Worm (Caenorhabditis elegans): ENCODE measurements around the gene unc-32.

unc-32 gene

ce11 chrIII:8904914-8905665, at the start of gene unc-32:
unc-32 (plus strand) TSS chrIII:8905615.
- TF ChIP-seq unc-62 (GFP tag; optimal IDR thresholded peaks at IDR 0.05), result no peak

DNA sequence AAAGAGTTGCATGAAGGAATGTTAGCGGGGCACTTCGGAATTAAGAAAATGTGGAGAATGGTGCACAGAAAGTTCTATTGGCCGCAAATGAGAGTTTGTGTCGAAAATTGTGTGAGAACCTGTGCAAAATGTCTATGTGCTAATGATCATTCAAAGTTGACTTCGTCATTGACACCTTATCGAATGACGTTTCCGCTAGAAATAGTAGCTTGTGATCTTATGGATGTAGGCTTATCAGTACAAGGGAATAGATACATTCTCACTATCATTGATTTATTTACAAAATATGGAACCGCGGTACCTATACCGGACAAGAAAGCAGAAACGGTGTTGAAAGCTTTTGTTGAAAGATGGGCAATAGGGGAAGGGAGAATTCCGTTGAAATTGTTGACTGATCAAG, 46.9 kb upstream of the unc-32 start:
- TF ChIP-seq unc-62 (GFP tag; optimal IDR thresholded peaks at IDR 0.05), result no peak

DNA sequence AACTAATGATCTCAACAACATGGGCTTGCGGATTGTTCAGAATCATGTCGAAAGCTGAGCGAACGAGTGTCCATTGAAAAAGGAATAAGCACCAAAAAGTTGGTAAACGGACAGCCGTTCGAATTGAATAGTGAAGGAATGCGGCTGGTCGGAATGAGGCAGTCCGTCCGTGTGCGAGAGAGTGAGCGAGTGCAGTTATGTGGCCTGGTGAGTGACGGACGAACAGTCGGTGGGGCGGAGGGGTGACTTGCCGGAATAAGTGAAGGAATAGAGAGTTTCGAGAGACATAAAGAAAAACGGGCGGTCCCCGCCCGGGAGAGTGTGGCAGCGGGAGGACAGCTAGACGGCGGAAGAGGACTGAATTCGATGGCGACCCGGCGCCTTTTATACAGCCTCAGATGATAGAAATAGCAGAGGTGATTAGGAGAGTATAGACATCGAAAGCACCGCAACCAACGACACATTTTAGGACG, 40.1 kb upstream of the unc-32 start:
- no peak for TF ChIP-seq unc-62 (GFP tag; optimal IDR thresholded peaks at IDR 0.05)

ce11 chrIII:8866038-8866437, 39.4 kb upstream of the unc-32 start:
- no peak for TF ChIP-seq unc-62 (GFP tag; optimal IDR thresholded peaks at IDR 0.05)

ce11 chrIII:8866983-8867842, 38.2 kb upstream of the unc-32 start:
- TF ChIP-seq unc-62 (GFP tag; optimal IDR thresholded peaks at IDR 0.05), result no peak

DNA sequence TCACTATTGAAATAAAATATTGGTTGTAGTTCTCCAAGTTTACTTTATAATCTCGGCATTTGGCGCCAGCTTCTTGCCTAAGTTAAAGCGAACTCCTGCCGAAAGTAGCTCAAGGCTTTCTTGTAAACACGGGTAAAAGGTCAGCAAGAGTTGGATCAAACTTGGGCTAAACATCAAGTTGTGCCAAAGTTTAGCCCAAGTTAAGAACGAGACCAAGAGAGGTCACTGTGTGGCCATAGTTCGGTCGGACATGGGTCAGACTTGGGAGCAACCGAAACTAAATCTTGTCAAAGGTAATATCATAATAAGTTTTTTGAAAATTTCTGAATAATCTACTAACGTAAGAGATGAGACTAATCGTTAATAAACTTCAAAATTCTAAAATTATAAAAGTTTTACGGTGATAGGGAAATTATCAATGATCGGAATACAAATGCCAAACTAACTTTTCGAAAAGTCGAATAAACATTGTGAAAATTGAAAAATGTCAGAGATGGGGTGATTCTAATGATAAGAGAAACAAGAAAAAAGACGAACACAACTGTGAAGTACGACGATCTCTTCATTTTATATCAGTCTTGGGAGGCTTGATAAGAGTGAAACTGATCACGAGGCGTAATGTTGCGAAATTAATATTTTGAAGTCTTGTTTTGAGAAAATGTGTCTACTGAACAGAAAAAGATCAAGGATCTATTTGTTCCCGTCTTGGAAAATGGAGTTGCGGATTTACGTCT, 37.3 kb upstream of the unc-32 start:
- TF ChIP-seq unc-62 (GFP tag; optimal IDR thresholded peaks at IDR 0.05), result no peak

DNA sequence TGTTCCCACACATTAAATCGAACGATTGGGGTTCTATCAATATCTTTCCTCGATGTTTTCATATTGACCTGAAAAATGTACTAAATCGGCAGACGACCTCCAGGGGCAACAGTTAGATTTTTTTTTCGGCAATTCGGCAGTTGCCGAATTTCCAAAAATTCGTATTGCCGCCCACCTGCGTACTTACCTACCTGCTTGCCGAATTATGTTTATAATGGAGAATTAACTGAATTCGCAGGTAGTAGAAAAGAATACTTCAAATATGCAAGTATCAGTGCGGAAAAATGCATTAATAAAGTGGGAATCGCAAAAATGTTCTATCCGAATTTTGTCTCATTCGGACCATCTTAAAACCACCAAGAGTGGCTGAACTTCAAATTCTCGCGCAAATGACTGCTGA, 35.8 kb upstream of the unc-32 start:
- no peak for TF ChIP-seq unc-62 (GFP tag; optimal IDR thresholded peaks at IDR 0.05)

ce11 chrIII:8873045-8873457, 32.4 kb upstream of the unc-32 start:
- TF ChIP-seq unc-62 (GFP tag; optimal IDR thresholded peaks at IDR 0.05), result no peak

DNA sequence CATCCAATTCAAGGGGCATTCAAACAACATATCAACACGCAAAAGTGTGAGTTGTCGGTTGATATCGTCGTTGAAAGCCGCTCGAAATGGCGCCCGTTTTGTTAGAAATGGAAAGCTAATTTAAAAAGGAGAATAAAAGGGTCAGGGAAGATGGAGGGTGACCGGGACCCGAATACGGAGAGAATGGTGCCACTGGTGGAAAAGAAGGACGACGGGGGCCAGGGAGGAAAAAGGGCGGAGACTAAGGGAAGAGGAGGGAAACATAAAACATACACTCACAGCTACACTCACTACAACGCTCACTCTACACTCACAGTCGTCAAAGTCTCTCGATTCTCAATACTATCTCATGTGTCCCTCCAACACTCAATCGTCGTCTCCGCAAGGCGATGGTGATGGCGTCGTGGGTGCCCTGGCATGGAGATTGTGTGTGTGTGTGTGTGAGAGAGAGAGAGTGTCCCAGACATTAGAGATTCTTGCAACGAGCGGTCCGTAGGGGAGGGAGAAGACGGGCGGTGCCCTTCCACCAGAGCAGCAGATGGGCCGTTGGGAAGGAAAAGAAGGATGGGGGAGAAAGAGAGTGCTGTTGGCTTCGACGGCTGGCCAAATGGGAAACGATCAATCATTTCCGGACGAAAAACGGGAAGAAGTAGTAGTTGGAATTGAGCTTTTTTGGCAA, 31.3 kb upstream of the unc-32 start:
- TF ChIP-seq unc-62 (GFP tag; optimal IDR thresholded peaks at IDR 0.05), result no peak

DNA sequence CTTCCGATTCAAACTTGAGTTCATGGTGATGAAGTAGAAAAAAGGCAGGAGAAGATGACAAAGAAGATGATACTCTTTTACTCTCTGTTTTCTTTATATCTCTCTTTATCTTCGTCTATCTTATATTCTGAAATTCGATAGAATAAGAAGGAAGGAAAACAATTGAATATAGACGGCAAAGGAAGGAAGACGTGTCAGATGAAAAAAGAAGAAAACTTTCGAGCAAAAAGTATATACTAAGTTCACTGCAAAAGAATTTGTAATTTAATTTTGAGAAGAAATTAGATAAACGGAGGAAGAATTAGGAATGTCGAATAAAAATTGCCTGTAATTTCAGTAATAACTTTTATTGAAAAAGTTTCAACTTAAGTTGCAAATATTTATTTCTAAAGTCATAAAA, 28.4 kb upstream of the unc-32 start, which contains the start of gene K01F9.2:
Gene K01F9.2, minus strand, starts transcription at position 127 of the 400 bp plus-strand sequence.
- TF ChIP-seq unc-62 (GFP tag; optimal IDR thresholded peaks at IDR 0.05), result no peak

DNA sequence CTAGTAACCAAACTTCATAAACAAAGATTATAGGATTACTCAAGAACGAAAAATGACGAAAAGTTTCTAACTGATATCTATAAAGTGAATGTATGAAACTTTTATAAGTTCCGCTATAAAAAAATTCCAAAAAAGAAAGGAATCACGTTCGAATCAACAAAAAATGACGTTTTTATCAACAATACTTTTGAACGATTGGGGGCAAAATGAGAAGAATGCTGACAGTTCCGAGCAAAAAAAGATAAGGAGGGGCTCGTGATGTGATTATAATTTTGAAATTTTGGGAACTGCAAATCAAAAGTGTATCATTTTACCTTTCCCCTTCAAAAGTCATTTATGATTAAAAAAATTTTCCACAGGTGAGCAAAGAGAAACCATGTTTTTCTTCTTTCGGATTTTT, 26.5 kb upstream of the unc-32 start:
- no peak for TF ChIP-seq unc-62 (GFP tag; optimal IDR thresholded peaks at IDR 0.05)

DNA sequence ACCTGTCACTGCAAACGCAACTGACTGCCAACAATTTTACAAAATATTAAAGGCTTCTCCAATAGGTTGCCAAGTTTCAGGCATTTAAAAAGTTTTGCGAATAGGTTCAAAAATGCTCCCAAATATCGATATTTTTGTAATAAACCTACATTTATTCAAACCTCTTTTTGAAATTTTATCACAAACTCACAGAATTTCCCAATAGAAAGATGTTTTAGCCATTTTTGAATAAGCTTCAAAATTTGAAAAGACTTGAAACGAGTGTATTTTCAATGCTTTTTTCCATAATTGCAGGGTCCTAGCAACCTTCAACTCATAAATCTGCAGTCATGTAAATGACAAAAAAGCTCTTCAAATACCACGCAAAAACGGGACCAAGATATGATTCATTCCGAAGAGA, 23.1 kb upstream of the unc-32 start:
- no peak for TF ChIP-seq unc-62 (GFP tag; optimal IDR thresholded peaks at IDR 0.05)

DNA sequence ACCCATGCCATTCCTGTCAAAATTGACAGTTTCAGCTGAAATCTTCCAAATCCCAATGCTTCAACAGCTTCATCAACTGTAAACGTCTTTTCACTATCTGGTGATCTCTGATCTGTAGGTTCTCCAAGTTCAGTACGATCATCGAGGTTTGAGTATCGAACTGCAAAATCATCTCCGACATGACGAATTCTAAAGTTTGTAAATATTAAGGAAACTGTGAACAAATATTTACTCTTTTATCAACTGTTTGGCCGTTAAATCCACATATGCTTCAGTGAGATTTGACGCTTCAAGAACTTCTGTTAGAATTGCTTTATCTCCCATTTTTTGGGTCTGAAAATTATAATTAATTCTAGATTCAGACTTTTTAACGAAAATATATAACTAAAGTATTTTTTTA, 20.3 kb upstream of the unc-32 start, which contains the start of gene svop-1:
Gene svop-1, minus strand, starts transcription at position 339 of the 400 bp plus-strand sequence.
- no peak for TF ChIP-seq unc-62 (GFP tag; optimal IDR thresholded peaks at IDR 0.05)

DNA sequence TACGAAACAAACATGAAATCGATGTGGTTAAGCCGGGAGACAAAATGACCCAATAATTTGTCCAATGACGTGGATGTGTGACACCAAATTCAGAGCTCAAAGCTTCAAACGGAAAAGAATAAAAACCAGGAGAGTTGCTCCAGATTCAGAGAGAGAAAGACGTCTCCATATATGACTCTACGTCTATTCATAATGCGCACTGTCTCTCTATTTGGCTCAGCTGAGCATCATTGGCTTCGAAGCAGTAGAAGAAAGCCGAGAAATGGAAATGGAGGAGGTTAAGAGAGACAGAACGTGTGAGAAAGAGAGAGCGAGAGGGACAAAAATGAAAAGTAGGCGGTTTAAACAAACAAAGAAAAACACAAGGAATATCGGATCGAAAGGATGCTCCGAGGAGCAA, 19.1 kb upstream of the unc-32 start:
- TF ChIP-seq unc-62 (GFP tag; optimal IDR thresholded peaks at IDR 0.05), result no peak

- TF ChIP-seq unc-62 (GFP tag; optimal IDR thresholded peaks at IDR 0.05), result no peak
These were observed 18.1 kb upstream of the unc-32 start, which contains the start of gene famh-136 for ce11 chrIII:8887184-8887801. famh-136 (plus strand) TSS chrIII:8887751.

Data from whole organism, dauer.